Worm (Caenorhabditis elegans): ENCODE measurements around the gene xbx-1.

DNA sequence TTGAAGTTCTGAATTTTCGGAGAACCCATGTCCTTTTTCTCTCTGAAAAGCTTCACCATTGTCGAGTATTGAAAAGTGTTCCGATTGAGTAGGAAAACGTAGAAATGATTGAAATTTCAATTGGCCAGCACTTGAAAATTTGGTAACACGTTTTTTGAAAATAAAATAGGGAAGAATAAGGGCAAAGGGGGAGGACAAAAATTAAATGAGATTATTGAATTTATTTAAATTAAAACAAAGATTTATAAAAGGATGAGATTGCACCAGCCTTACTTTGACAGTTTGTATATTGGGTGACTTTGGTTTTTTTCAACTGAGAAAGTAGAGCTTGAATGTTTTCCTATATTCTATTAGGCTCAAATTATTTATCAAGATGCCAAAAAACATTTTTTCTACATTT is 34.1 kb downstream of the xbx-1 start, which contains the start of gene obr-2:
- TF ChIP-seq pes-1 (GFP tag; IDR thresholded peaks at IDR 0.05) (no peak), ama-1 (optimal IDR thresholded peaks at IDR 0.05) (no peak), B0310.2 (tag; optimal IDR thresholded peaks at IDR 0.05) (no peak), hnd-1 (tag; optimal IDR thresholded peaks at IDR 0.05) (no peak), flt-1 (GFP tag; IDR thresholded peaks at IDR 0.05) (no peak), aly-1 (tag; optimal IDR thresholded peaks at IDR 0.05) (no peak), ets-7 (tag; optimal IDR thresholded peaks at IDR 0.05) (no peak), ceh-13 (GFP tag; optimal IDR thresholded peaks at IDR 0.05) (no peak), sea-1 (GFP tag; conservative IDR thresholded peaks at IDR 0.05) (no peak)
